Worm (Caenorhabditis elegans) whole organism, L3 larva: ENCODE data around the gene F57A8.7.

Experiments used
- R02D3.7 ChIP-seq: fragments of 150-350 bp; optimal IDR thresholded peaks from 2 replicates; lab custom pipeline; 2014; ENCODE audit warnings: missing biosample characterization, missing genetic modification characterization
- aly-2 ChIP-seq: fragments of 150-350 bp; optimal IDR thresholded peaks from 2 replicates; lab custom pipeline; 2014; ENCODE audit warnings: missing biosample characterization, missing genetic modification characterization
- ama-1 ChIP-seq: fragments of 150-350 bp; optimal IDR thresholded peaks from 2 replicates; lab custom pipeline; 2018
- ceh-16 ChIP-seq: sonication (generic microtip); optimal IDR thresholded peaks from 2 replicates; lab custom pipeline; 2017; ENCODE audit warnings: missing biosample characterization, missing genetic modification characterization
- ceh-28 ChIP-seq: fragments of 150-350 bp; optimal IDR thresholded peaks from 2 replicates; lab custom pipeline; 2014; ENCODE audit warnings: missing biosample characterization, missing genetic modification reagents, missing genetic modification characterization
- ceh-82 ChIP-seq: fragments of 150-350 bp; optimal IDR thresholded peaks from 2 replicates; lab custom pipeline; 2014; ENCODE audit warnings: missing biosample characterization, missing genetic modification characterization
- ceh-9 ChIP-seq: sonication (generic microtip); optimal IDR thresholded peaks from 2 replicates; lab custom pipeline; 2018; ENCODE audit warnings: missing biosample characterization, missing genetic modification characterization
- daf-12 ChIP-seq: fragments of 150-350 bp; optimal IDR thresholded peaks from 2 replicates; lab custom pipeline; 2014; ENCODE audit warnings: missing biosample characterization, missing genetic modification reagents, missing genetic modification characterization
- egl-27 ChIP-seq: sonication (generic microtip); optimal IDR thresholded peaks from 4 replicates; lab custom pipeline; 2017; ENCODE audit warnings: missing biosample characterization, missing genetic modification reagents, missing genetic modification characterization
- egl-5 ChIP-seq: fragments of 150-350 bp; optimal IDR thresholded peaks from 2 replicates; lab custom pipeline; 2017; ENCODE audit warnings: missing biosample characterization, missing genetic modification reagents, missing genetic modification characterization, inconsistent platforms
- elt-1 ChIP-seq: fragments of 150-350 bp; optimal IDR thresholded peaks from 2 replicates; lab custom pipeline; 2014; ENCODE audit warnings: missing biosample characterization, missing genetic modification characterization
- elt-2 ChIP-seq: sonication (generic microtip); optimal IDR thresholded peaks from 2 replicates; lab custom pipeline; 2016; ENCODE audit warnings: missing genetic modification reagents, mild to moderate bottlenecking, missing genetic modification characterization, missing compliant biosample characterization
- elt-3 ChIP-seq, 3 experiments: fragments of 150-350 bp in 1 of 3; sonication (generic microtip) in 2 of 3; optimal IDR thresholded peaks; 2 replicates in 2 of 3; 4 replicates in 1 of 3; lab custom pipeline; 2014 to 2017; ENCODE audit warnings: missing biosample characterization in 3 of 3, missing genetic modification characterization in 3 of 3
- eor-1 ChIP-seq, 2 experiments: fragments of 150-350 bp; optimal IDR thresholded peaks; 2 replicates each; lab custom pipeline; 2014 to 2018; ENCODE audit warnings: missing biosample characterization in 2 of 2, missing genetic modification characterization in 2 of 2
- fos-1 ChIP-seq: fragments of 150-350 bp; optimal IDR thresholded peaks from 2 replicates; lab custom pipeline; 2014; ENCODE audit warnings: missing biosample characterization, missing genetic modification characterization
- hmg-11 ChIP-seq: sonication (generic microtip); optimal IDR thresholded peaks from 2 replicates; lab custom pipeline; 2016; ENCODE audit warnings: missing genetic modification characterization, missing compliant biosample characterization
- jun-1 ChIP-seq: fragments of 150-350 bp; optimal IDR thresholded peaks from 2 replicates; lab custom pipeline; 2014; ENCODE audit warnings: missing biosample characterization, missing genetic modification reagents, missing genetic modification characterization
- lin-15B ChIP-seq: fragments of 150-350 bp; optimal IDR thresholded peaks from 2 replicates; lab custom pipeline; 2014; ENCODE audit warnings: missing biosample characterization, missing genetic modification characterization
- lsy-12 ChIP-seq: sonication (generic microtip); optimal IDR thresholded peaks from 2 replicates; lab custom pipeline; 2016; ENCODE audit warnings: mild to moderate bottlenecking, missing genetic modification characterization, missing compliant biosample characterization
- nfya-1 ChIP-seq: sonication (generic microtip); optimal IDR thresholded peaks from 2 replicates; lab custom pipeline; 2017; ENCODE audit warnings: missing genetic modification characterization, mild to moderate bottlenecking, missing compliant biosample characterization, antibody characterized with exemption, moderate library complexity; ENCODE audit not compliant: insufficient read depth
- nhr-237 ChIP-seq: fragments of 150-350 bp; optimal IDR thresholded peaks from 2 replicates; lab custom pipeline; 2014; ENCODE audit warnings: missing biosample characterization, missing genetic modification characterization
- nhr-25 ChIP-seq: sonication (generic microtip); optimal IDR thresholded peaks from 2 replicates; lab custom pipeline; 2017; ENCODE audit warnings: missing biosample characterization, missing genetic modification characterization
- nhr-28 ChIP-seq: fragments of 150-350 bp; optimal IDR thresholded peaks from 2 replicates; lab custom pipeline; 2014; ENCODE audit warnings: missing biosample characterization, missing genetic modification characterization
- nhr-43 ChIP-seq: sonication (generic microtip); optimal IDR thresholded peaks from 2 replicates; lab custom pipeline; 2016; ENCODE audit warnings: mild to moderate bottlenecking, missing genetic modification characterization, missing compliant biosample characterization; ENCODE audit not compliant: poor library complexity, severe bottlenecking
- nhr-76 ChIP-seq: fragments of 150-350 bp; sonication (generic microtip); optimal IDR thresholded peaks from 5 replicates; lab custom pipeline; 2014; ENCODE audit warnings: missing biosample characterization, missing genetic modification characterization
- pha-4 ChIP-seq: fragments of 150-350 bp; optimal IDR thresholded peaks from 2 replicates; lab custom pipeline; 2014; ENCODE audit warnings: missing biosample characterization, missing genetic modification reagents, missing genetic modification characterization
- pqm-1 ChIP-seq: fragments of 150-350 bp; optimal IDR thresholded peaks from 2 replicates; lab custom pipeline; 2017; ENCODE audit warnings: missing biosample characterization, missing genetic modification characterization, inconsistent platforms
- sea-2 ChIP-seq: fragments of 150-350 bp; sonication (generic microtip); optimal IDR thresholded peaks from 4 replicates; lab custom pipeline; 2014; ENCODE audit warnings: missing biosample characterization, missing genetic modification reagents, missing genetic modification characterization
- skn-1 ChIP-seq: fragments of 150-350 bp; optimal IDR thresholded peaks from 2 replicates; lab custom pipeline; 2014; ENCODE audit warnings: missing biosample characterization, missing genetic modification characterization
- tbx-2 ChIP-seq: sonication (generic microtip); optimal IDR thresholded peaks from 2 replicates; lab custom pipeline; 2016; ENCODE audit warnings: mild to moderate bottlenecking, missing genetic modification characterization, missing compliant biosample characterization
- unc-39 ChIP-seq: sonication (generic microtip); optimal IDR thresholded peaks from 4 replicates; lab custom pipeline; 2017; ENCODE audit warnings: missing biosample characterization, missing genetic modification characterization
- unc-62 ChIP-seq: fragments of 150-350 bp; sonication (generic microtip); optimal IDR thresholded peaks from 4 replicates; lab custom pipeline; 2014; ENCODE audit warnings: missing biosample characterization, missing genetic modification reagents, missing genetic modification characterization
- ztf-4 ChIP-seq: fragments of 150-350 bp; optimal IDR thresholded peaks from 2 replicates; lab custom pipeline; 2014; ENCODE audit warnings: missing biosample characterization, missing genetic modification characterization

F57A8.7 gene

DNA sequence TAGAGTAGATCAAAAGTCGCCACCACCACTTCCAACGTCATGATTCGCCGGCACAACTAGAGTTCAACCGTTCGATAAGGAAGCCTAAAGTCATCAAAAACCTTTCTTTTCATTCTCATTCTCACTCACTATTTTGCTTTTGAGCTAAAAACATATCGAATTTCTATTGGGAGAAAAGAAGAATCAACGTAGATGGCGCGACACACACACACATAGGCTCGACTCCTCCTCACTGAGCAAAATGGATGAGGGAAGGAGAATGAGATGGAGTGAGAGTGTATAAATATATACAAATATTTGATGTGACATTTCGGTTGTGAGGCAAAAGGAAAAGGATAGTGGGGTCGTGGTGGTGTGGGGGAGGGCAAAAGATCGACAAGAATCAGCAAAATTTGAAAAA is 30.8 kb upstream of the F57A8.7 start:
- TF ChIP-seq pha-4 (peak; percentile 69), R02D3.7 (no peak)

- no peak for TF ChIP-seq pqm-1 (tag; lab: Kevin White, UChicago)
- no peak for TF ChIP-seq unc-39 (tag; lab: Kevin White, UChicago)
- TF ChIP-seq nhr-28 (tag; lab: Kevin White, UChicago): no peak
- no peak for TF ChIP-seq daf-12 (tag; lab: Kevin White, UChicago)
- peak; percentile 21 for TF ChIP-seq pha-4
- peak; percentile 17 for TF ChIP-seq nfya-1
- no peak for TF ChIP-seq egl-5
- no peak for TF ChIP-seq ceh-82
- peak; percentile 55 for TF ChIP-seq nhr-25
- no peak for TF ChIP-seq lsy-12
- TF ChIP-seq lin-15B (tag; lab: Kevin White, UChicago): no peak
- no peak for TF ChIP-seq nhr-237 (tag; lab: Kevin White, UChicago)
- TF ChIP-seq nhr-43 (tag; lab: Kevin White, UChicago): no peak
- TF ChIP-seq elt-2 (tag; lab: Kevin White, UChicago): no peak
- no peak for TF ChIP-seq sea-2 (GFP tag; lab: Kevin White, UChicago)
These were observed 29.0 kb upstream of the F57A8.7 start for ce11 chrV:10046503-10046902.

DNA sequence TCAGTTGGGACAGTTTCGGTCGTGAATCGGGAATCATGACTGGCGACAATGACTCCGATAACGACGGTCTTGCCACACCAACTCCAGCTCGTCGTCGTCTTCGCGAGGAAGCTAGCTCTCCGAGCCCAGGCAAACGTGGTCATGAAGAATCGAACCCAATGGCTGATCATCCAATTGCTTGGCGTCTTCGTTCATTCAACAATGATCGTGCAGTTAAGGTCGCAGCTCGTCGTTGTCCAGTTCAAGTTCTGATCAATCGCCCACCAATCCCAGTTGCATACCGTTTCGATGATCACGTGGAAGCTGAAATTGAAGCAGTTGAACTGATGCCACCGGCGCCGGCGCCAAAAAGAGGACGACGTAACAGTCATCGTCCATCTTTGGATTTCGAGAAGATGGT is 28.4 kb upstream of the F57A8.7 start:
- TF ChIP-seq fos-1 (tag; lab: Kevin White, UChicago) (no peak), ama-1 (peak; percentile 71)

- peak; percentile 3 for TF ChIP-seq nfya-1
- TF ChIP-seq, all 47 proteins: peak for 1; not testable (repeated sequence) for 46
These were observed 26.2 kb upstream of the F57A8.7 start for ce11 chrV:10049192-10049816.

DNA sequence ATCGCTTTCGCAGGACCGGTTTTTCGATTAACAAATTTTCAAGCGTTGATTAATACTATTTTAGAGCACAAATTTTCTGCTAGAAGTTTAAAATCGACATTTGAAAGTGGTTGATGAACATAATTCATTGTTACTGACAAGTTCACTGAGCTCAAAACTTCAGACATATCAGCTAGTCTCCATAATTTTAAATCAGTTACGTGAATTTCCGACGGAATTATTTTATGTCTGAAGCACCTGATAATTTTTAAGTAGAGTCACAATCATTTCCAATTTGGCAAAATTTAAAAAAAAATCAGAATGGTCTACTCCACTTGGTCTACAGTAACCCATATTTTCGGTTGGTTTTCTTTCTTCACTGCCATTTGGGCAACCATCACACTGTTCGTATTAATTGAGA is 23.7 kb upstream of the F57A8.7 start, which contains the start of gene str-118:
str-118 (plus strand) TSS at position 301 of the 400 bp plus-strand sequence.
- TF ChIP-seq ztf-4 (tag; lab: Kevin White, UChicago) (no peak), eor-1 (tag; optimal IDR thresholded peaks at IDR 0.05; lab: Kevin White, UChicago) (no peak), ceh-9 (no peak), hmg-11 (tag; lab: Kevin White, UChicago) (no peak), skn-1 (tag; lab: Kevin White, UChicago) (no peak), ceh-28 (no peak), nhr-237 (tag; lab: Kevin White, UChicago) (no peak), elt-2 (tag; lab: Kevin White, UChicago) (no peak), nhr-76 (tag; lab: Kevin White, UChicago) (no peak), jun-1 (no peak)

- TF ChIP-seq nhr-76 (tag; lab: Kevin White, UChicago): peak; percentile 1
- no peak for TF ChIP-seq daf-12 (tag; lab: Kevin White, UChicago)
- no peak for TF ChIP-seq eor-1 (tag; optimal IDR thresholded peaks at IDR 0.05; lab: Kevin White, UChicago)
- TF ChIP-seq aly-2 (tag; lab: Kevin White, UChicago): no peak
- no peak for TF ChIP-seq fos-1 (tag; lab: Kevin White, UChicago)
- TF ChIP-seq ceh-16 (tag; lab: Kevin White, UChicago): no peak
- TF ChIP-seq pha-4: peak; percentile 34
- TF ChIP-seq lin-15B (tag; lab: Kevin White, UChicago): no peak
- TF ChIP-seq ceh-28: no peak
- no peak for TF ChIP-seq egl-27 (tag; lab: Kevin White, UChicago)
- no peak for TF ChIP-seq nhr-28 (tag; lab: Kevin White, UChicago)
- no peak for TF ChIP-seq ceh-82
- TF ChIP-seq hmg-11 (tag; lab: Kevin White, UChicago): no peak
- TF ChIP-seq unc-62: no peak
- TF ChIP-seq tbx-2 (tag; lab: Kevin White, UChicago): no peak
- no peak for TF ChIP-seq egl-5
- no peak for TF ChIP-seq elt-1 (tag; lab: Kevin White, UChicago)
- no peak for TF ChIP-seq elt-3 (tag; optimal IDR thresholded peaks at IDR 0.05; lab: Kevin White, UChicago)
- peak; percentile 44 for TF ChIP-seq nfya-1
- TF ChIP-seq lsy-12: no peak
These were observed 20.7 kb upstream of the F57A8.7 start, which contains the start of gene yif-1 for ce11 chrV:10054872-10055271. yif-1 (minus strand) TSS chrV:10054913.
